Fruit fly (Drosophila melanogaster) S2 (cell line): ENCODE results near the gene ssp3.

Experiments
- CG8478 ChIP-seq: fragments of >200 bp; optimal IDR thresholded peaks from 2 replicates; lab custom pipeline; 2018
- CTCF ChIP-seq, 2 experiments: fragments of >200 bp; optimal IDR thresholded peaks; 2 replicates each; lab custom pipeline; 2018

The ssp3 gene

DNA sequence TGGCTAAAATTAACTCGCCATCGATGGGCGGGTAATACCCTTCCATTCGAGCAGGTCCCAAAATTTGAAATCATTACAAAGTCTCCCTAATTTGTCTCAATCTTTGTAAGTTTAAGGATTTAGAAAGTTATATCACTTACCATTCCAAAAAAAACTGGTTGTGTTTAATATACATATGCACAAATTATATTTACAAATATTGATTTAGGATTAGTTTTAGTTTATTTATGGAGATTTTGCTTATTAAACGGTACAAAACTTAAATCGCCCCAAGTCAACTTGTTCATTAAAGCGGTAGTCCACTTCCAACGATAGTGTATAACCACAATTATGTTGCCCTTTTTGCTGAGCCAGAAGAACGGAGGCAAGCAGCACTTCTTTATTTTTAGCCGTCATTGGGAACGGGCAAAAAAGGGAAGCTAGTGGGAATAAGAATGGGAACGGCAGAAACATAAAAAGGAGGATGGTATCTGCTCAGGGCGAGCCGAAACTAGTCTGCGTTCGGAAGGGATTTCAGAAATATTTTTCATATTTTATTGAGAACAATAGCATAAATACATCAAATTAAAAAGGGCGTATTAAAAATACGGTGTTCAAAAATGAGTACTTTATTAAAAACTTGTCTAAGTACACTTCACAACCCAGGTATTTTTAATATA lies 4.4 kb upstream of the ssp3 start:
- TF ChIP-seq CTCF (optimal IDR thresholded peaks at IDR 0.05; lab: Kevin White, UChicago) (no peak), CG8478 (lab: Kevin White, UChicago) (no peak)

dm6 chr2L:18947515-18947998 lies 3.8 kb upstream of the ssp3 start:
- TF ChIP-seq CTCF (optimal IDR thresholded peaks at IDR 0.05; lab: Kevin White, UChicago): peak in 1 of 2 experiments; percentile 16
- no peak for TF ChIP-seq CG8478 (lab: Kevin White, UChicago)

- TF ChIP-seq CTCF (optimal IDR thresholded peaks at IDR 0.05; lab: Kevin White, UChicago) (no peak), CG8478 (lab: Kevin White, UChicago) (no peak)
These were observed 3.1 kb upstream of the ssp3 start for dm6 chr2L:18946636-18947514.

DNA sequence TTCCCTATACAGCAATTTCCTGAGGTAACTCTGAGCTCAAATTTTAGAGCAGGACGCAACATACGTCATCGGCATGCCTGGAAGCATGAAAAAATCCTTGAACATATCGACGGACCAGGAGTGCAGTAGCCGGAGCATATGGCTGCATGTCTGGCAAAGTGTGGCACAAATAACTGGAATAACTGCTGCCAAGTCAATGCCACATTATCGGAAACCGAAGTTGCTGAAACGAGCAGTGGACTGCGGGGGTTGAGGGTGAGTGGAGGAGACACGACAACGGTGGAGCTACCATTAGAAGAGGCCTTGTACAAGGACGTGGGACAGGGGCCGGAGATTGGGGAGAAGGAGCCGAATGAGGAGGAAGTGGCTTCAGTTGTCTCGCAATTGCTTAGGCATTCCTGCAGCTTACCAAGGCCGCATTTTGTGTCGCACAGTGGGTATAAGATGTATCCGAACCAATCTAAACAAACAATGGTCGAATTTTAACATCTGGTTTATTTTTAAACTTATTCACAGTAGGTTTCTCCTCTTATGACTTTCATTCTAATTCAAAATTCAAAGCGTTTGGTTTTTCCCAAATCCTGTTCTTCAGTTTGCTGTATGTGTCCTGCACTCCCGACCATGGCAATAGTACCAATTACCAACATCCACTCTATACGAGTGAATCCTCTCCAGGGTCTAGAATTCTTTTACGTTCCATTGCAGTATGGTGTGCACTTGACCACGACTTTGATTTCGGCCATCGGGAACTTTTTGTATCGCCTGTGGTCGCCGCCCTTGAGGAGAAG lies 2.2 kb upstream of the ssp3 start, which contains the start of gene CG46304:
CG46304 (plus strand) TSS at position 541 of the 788 bp plus-strand sequence.
- no peak for TF ChIP-seq CG8478 (lab: Kevin White, UChicago)
- no peak for TF ChIP-seq CTCF (optimal IDR thresholded peaks at IDR 0.05; lab: Kevin White, UChicago)

DNA sequence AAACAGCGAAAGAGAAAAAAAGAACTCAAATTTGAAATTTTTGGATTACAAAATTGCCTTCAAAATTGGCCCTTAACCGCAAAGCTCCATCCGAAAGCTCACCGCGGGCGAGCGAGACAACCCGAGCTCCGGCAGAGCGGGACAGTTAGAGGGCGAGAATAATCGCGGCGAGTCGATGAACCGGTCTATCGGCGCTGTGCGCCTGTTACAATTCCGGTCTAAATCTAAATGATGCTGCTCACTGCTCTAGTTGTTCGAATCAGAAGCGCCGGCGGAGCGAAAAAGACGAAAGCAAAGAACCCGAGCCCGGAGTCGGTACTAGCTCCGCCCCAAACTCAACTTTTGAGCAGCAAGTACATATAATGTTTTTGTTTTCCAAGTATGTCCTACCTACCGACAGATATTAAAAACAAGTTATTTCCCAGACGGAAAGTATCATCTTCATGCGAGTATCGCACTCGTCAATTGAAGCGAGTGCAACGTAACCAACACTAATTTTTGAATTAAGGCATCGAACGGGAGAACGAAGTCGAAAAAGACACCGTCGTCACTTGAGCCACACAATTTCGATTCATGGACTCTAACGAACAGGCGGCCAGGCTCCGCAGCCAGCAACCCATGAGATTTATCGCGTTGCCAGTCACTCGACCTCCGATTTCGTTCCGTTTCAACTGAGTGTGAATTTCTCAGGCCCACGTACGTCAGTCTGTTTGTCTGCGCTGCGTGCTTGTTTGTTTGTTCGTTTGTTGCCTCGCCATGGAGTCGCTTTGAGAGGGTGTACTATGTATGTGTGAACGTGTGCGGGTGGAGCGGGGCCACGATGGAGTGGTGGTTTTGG lies 634 bp upstream of the ssp3 start:
- TF ChIP-seq CG8478 (lab: Kevin White, UChicago) (no peak), CTCF (optimal IDR thresholded peaks at IDR 0.05; lab: Kevin White, UChicago) (no peak)

- TF ChIP-seq CG8478 (lab: Kevin White, UChicago) (no peak), CTCF (optimal IDR thresholded peaks at IDR 0.05; lab: Kevin White, UChicago) (no peak)
These were observed 451 bp downstream of the ssp3 start for dm6 chr2L:18943309-18943708.

DNA sequence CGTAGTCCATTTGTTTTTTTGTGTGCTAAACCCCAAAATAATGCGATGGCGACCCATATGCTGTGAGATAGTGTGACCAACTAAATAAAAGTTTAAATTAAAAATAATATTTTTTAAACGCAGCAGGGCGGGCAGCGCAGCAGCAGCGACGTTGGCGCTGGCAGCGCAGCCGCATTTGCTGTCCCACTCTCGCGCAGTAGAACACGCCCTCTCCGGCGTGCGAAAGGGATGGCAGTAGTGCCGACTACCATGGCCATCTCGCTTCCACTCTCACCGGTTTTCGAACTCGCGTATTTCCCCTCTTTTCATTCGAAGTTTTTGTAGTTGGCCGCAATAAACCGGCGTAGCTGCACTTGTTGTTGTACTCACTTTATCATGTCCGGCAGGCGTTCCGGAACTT lies 7.7 kb downstream of the ssp3 start:
- peak; percentile 60 to 61 for TF ChIP-seq CTCF (optimal IDR thresholded peaks at IDR 0.05; lab: Kevin White, UChicago)
- TF ChIP-seq CG8478 (lab: Kevin White, UChicago): no peak

- TF ChIP-seq CG8478 (lab: Kevin White, UChicago) (no peak), CTCF (optimal IDR thresholded peaks at IDR 0.05; lab: Kevin White, UChicago) (no peak)
These were observed 9.2 kb downstream of the ssp3 start for dm6 chr2L:18934588-18934987.

dm6 chr2L:18933867-18934266 lies 9.9 kb downstream of the ssp3 start:
- TF ChIP-seq CTCF (optimal IDR thresholded peaks at IDR 0.05; lab: Kevin White, UChicago): no peak
- no peak for TF ChIP-seq CG8478 (lab: Kevin White, UChicago)

DNA sequence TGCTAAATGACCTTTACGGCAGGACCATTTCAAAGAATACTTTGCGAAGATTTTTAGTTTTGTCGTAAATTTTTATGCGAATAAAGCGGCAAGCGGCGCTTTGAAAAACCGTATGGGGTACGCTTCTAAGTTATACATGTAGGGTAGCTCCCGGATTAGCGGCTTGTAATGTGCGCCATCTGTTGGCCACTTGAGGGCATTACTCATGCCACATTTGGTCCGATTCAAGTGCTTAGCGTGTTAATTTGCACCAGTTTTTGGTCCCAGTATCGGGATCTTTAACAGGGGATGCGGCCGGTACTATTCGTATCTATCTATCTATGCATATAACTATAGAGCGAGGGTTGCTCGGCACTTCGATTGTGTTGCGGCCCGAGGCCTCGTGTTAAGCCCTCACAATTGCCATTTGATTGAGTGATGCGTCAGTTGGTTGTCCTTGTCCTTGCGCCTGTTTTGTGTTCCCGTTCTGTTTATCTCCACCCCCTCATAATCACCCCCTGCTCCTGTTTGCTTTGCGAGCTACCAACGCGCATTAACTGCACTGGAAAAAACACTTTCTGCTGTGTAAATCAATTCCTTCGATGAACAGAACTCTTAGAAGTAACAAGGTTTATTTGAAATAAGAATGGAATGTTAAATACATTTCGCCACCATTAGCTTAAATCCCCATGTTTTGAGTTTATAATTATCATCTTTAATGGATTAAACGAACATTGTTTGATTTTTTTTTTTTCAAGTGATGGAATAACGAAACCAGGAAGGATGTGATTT lies 13.2 kb downstream of the ssp3 start:
- TF ChIP-seq CTCF (optimal IDR thresholded peaks at IDR 0.05; lab: Kevin White, UChicago) (peak; percentile 81 to 82), CG8478 (lab: Kevin White, UChicago) (no peak)

DNA sequence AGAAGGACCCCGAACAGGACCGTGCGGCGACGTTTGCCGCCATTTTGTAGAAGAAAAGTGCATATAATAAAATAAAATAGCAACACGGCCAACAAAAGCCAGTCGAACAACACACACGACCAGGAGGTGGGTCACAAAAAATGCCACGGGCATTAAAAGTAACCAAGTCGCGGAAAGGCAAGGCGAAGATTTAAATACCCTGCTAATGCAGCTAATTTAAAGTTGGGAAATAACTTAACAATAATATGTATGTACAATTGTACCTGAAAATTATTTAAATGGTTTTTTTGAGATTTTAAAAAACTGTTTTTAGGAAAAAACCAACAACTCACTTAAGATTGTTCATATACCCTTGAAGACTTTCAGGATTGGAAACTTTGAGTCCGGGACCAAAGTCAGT lies 14.2 kb downstream of the ssp3 start:
- no peak for TF ChIP-seq CG8478 (lab: Kevin White, UChicago)
- TF ChIP-seq CTCF (optimal IDR thresholded peaks at IDR 0.05; lab: Kevin White, UChicago): no peak

DNA sequence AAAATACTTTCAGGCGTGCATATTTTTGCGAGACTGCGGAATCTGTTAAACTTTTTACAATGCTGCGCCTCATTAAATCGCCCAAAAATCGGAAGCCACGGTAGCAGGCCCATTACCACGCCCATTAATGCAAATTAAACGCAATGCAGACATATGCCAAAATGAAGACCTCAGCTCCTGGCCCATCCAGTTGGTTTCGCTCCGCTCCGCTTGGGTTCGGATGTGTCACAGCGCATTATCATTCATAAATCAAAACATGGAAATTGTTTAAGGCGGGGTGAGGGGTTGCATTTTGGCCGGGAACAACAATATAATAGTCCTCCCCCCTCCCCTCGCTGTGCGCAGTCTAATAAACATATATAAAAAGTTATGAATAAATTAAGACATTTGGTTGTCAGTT lies 15.9 kb downstream of the ssp3 start:
- no peak for TF ChIP-seq CG8478 (lab: Kevin White, UChicago)
- no peak for TF ChIP-seq CTCF (optimal IDR thresholded peaks at IDR 0.05; lab: Kevin White, UChicago)

DNA sequence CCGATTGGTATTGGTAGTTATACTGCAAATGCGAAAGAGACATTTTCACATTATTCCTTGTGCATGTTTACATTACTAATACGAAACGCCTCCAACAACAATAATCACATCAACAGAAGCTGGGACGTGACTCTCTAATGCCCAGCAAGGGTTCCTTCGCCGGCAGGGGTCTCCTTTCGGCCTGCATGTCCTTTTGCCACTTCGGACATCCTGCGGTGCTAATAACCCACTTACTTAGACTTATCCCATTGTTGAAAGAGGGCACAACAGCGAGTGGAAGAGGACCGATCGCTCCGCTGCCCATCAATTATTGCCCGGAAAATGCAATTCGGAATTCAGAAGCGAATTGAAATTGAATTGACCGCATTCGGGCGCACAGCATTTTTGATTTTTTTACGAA lies 17.8 kb downstream of the ssp3 start:
- TF ChIP-seq CG8478 (lab: Kevin White, UChicago) (no peak), CTCF (optimal IDR thresholded peaks at IDR 0.05; lab: Kevin White, UChicago) (no peak)
